Fruit fly (Drosophila melanogaster) whole organism, embryonic: ENCODE results near the gene THADA.

Source experiments
- CG10321 ChIP-seq: fragments of 200-800 bp; sonication (Bioruptor generic); IDR thresholded peaks from 2 replicates; pipeline ENCODE4 v1.3.6; 2022; ENCODE audit warnings: missing biosample characterization, missing genetic modification characterization
- CG11456 ChIP-seq: fragments of 200-800 bp; sonication (Bioruptor generic); IDR thresholded peaks from 3 replicates; pipeline ENCODE4 v1.3.6; 2022; ENCODE audit warnings: missing biosample characterization, missing genetic modification characterization
- CG13296 ChIP-seq: fragments of 200-800 bp; sonication (Bioruptor generic); optimal IDR thresholded peaks from 3 replicates; lab custom pipeline; 2018; ENCODE audit warnings: missing biosample characterization, mild to moderate bottlenecking, missing genetic modification characterization
- CG17361 ChIP-seq: fragments of 200-800 bp; sonication (Bioruptor generic); IDR thresholded peaks from 3 replicates; pipeline ENCODE4 v1.3.6; 2022; ENCODE audit warnings: missing biosample characterization, missing genetic modification characterization
- CG18476 ChIP-seq: fragments of 200-800 bp; sonication (Bioruptor generic); optimal IDR thresholded peaks from 2 replicates; lab custom pipeline; 2016; ENCODE audit warnings: missing biosample characterization, mild to moderate bottlenecking, missing genetic modification characterization
- CG2120 ChIP-seq: fragments of 200-800 bp; sonication (Bioruptor generic); optimal IDR thresholded peaks from 3 replicates; lab custom pipeline; 2016; ENCODE audit warnings: missing biosample characterization, missing genetic modification characterization
- CG30020 ChIP-seq: fragments of 200-800 bp; optimal IDR thresholded peaks from 2 replicates; lab custom pipeline; 2019; ENCODE audit warnings: missing biosample characterization, mild to moderate bottlenecking, missing genetic modification characterization, moderate library complexity
- CG32532 ChIP-seq: fragments of 200-800 bp; sonication (Bioruptor generic); IDR thresholded peaks from 2 replicates; pipeline ENCODE4 v1.3.6; 2022; ENCODE audit warnings: missing biosample characterization, missing genetic modification characterization
- CG32772 ChIP-seq: fragments of 200-800 bp; sonication (Bioruptor generic); IDR thresholded peaks from 2 replicates; pipeline ENCODE4 v1.3.6; 2022; ENCODE audit warnings: missing biosample characterization, missing genetic modification characterization
- CG34422 ChIP-seq: fragments of 200-800 bp; sonication (Bioruptor generic); IDR thresholded peaks from 3 replicates; pipeline ENCODE4 v1.3.6; 2022; ENCODE audit warnings: missing biosample characterization, missing genetic modification characterization
- CG4707 ChIP-seq: fragments of 200-800 bp; sonication (Bioruptor generic); optimal IDR thresholded peaks from 2 replicates; lab custom pipeline; 2018; ENCODE audit warnings: missing biosample characterization, mild to moderate bottlenecking, missing genetic modification characterization, moderate library complexity
- CG5245 ChIP-seq: fragments of 200-800 bp; sonication (Bioruptor generic); optimal IDR thresholded peaks from 3 replicates; lab custom pipeline; 2016; ENCODE audit warnings: missing biosample characterization, missing genetic modification characterization
- CG6175 ChIP-seq: fragments of 200-800 bp; sonication (Bioruptor generic); IDR thresholded peaks from 3 replicates; pipeline ENCODE4 v1.3.6; 2022; ENCODE audit warnings: missing biosample characterization, missing genetic modification characterization
- CG9727 ChIP-seq: fragments of 200-800 bp; sonication (Bioruptor generic); optimal IDR thresholded peaks from 3 replicates; lab custom pipeline; 2017; ENCODE audit warnings: missing biosample characterization, mild to moderate bottlenecking, missing genetic modification characterization
- Dip2 ChIP-seq: fragments of 200-800 bp; sonication (Bioruptor generic); IDR thresholded peaks from 2 replicates; pipeline ENCODE4 v1.3.6; 2022; ENCODE audit warnings: missing biosample characterization, missing genetic modification characterization
- Dp ChIP-seq: fragments of 200-800 bp; sonication (Bioruptor generic); optimal IDR thresholded peaks from 2 replicates; lab custom pipeline; 2018; ENCODE audit warnings: missing biosample characterization, mild to moderate bottlenecking, missing genetic modification characterization, moderate library complexity
- Dref ChIP-seq: fragments of 200-800 bp; sonication (Bioruptor generic); IDR thresholded peaks from 2 replicates; pipeline ENCODE4 v1.3.6; 2022; ENCODE audit warnings: missing biosample characterization, missing genetic modification characterization
- Gsc ChIP-seq: fragments of 200-800 bp; sonication (Bioruptor generic); IDR thresholded peaks from 2 replicates; pipeline ENCODE4 v1.3.6; 2022; ENCODE audit warnings: missing biosample characterization, missing genetic modification characterization
- Hand ChIP-seq: fragments of 200-800 bp; sonication (Bioruptor generic); optimal IDR thresholded peaks from 2 replicates; lab custom pipeline; 2017; ENCODE audit warnings: mild to moderate bottlenecking, missing biosample characterization, missing genetic modification reagents, missing genetic modification characterization
- Nf-YC ChIP-seq: fragments of 200-800 bp; optimal IDR thresholded peaks from 3 replicates; lab custom pipeline; 2019; ENCODE audit warnings: missing biosample characterization, mild to moderate bottlenecking, missing genetic modification characterization, moderate library complexity
- Opbp ChIP-seq: fragments of 200-800 bp; sonication (Bioruptor generic); IDR thresholded peaks from 3 replicates; pipeline ENCODE4 v1.3.6; 2022; ENCODE audit warnings: missing biosample characterization, missing genetic modification characterization; ENCODE audit not compliant: partially characterized antibody
- Rfx ChIP-seq: fragments of 200-800 bp; sonication (Bioruptor generic); IDR thresholded peaks from 2 replicates; pipeline ENCODE4 v1.3.6; 2022; ENCODE audit warnings: missing biosample characterization, missing genetic modification characterization
- Trl ChIP-seq, 3 experiments: fragments of >200 bp in 2 of 3; fragments of 200-800 bp in 1 of 3; sonication (Bioruptor generic) in 1 of 3; optimal IDR thresholded peaks; 2 replicates in 1 of 3; 3 replicates in 2 of 3; lab custom pipeline; 2016 to 2017; ENCODE audit warnings: missing biosample characterization in 1 of 3, missing genetic modification characterization in 1 of 3
- YL-1 ChIP-seq: fragments of 200-800 bp; sonication (Bioruptor generic); optimal IDR thresholded peaks from 3 replicates; lab custom pipeline; 2017; ENCODE audit warnings: missing biosample characterization, mild to moderate bottlenecking, missing genetic modification characterization
- az2 ChIP-seq: fragments of 200-800 bp; sonication (Bioruptor generic); optimal IDR thresholded peaks from 3 replicates; lab custom pipeline; 2016; ENCODE audit warnings: missing biosample characterization, missing genetic modification characterization
- bbx ChIP-seq: fragments of 200-800 bp; sonication (Bioruptor generic); IDR thresholded peaks from 2 replicates; pipeline ENCODE4 v1.3.6; 2022; ENCODE audit warnings: missing biosample characterization, missing genetic modification characterization; ENCODE audit not compliant: partially characterized antibody
- bsh ChIP-seq, 2 experiments: fragments of 200-800 bp; sonication (Bioruptor generic); optimal IDR thresholded peaks; 2 replicates each; lab custom pipeline; 2017 to 2018; ENCODE audit warnings: mild to moderate bottlenecking in 2 of 2, missing biosample characterization in 2 of 2, missing genetic modification characterization in 2 of 2, moderate library complexity in 1 of 2
- gsb-n ChIP-seq: fragments of 200-800 bp; sonication (Bioruptor generic); optimal IDR thresholded peaks from 3 replicates; lab custom pipeline; 2018; ENCODE audit warnings: missing biosample characterization, mild to moderate bottlenecking, missing genetic modification characterization
- hbn ChIP-seq: fragments of 200-800 bp; sonication (Bioruptor generic); IDR thresholded peaks from 2 replicates; pipeline ENCODE4 v1.3.6; 2022; ENCODE audit warnings: missing biosample characterization, missing genetic modification characterization; ENCODE audit not compliant: partially characterized antibody
- hkb ChIP-seq, 2 experiments: fragments of 200-800 bp in 1 of 2; fragments of >200 bp in 1 of 2; sonication (Bioruptor generic) in 1 of 2; IDR thresholded peaks in 1 of 2; optimal IDR thresholded peaks in 1 of 2; 2 replicates each; pipeline versions ENCODE4 v1.3.6 to Lab custom; 2017 to 2022; ENCODE audit warnings: missing biosample characterization in 1 of 2, missing genetic modification characterization in 1 of 2
- inv ChIP-seq: fragments of 200-800 bp; sonication (Bioruptor generic); IDR thresholded peaks from 2 replicates; pipeline ENCODE4 v1.3.6; 2022; ENCODE audit warnings: missing biosample characterization, missing genetic modification characterization; ENCODE audit not compliant: partially characterized antibody
- jing ChIP-seq: fragments of 200-800 bp; sonication (Bioruptor generic); optimal IDR thresholded peaks from 2 replicates; lab custom pipeline; 2018; ENCODE audit warnings: missing biosample characterization, mild to moderate bottlenecking, missing genetic modification characterization
- kay ChIP-seq: fragments of 200-800 bp; sonication (Bioruptor generic); optimal IDR thresholded peaks from 2 replicates; lab custom pipeline; 2016; ENCODE audit warnings: missing biosample characterization, missing genetic modification characterization
- onecut ChIP-seq: fragments of 200-800 bp; sonication (Bioruptor generic); IDR thresholded peaks from 2 replicates; pipeline ENCODE4 v1.3.6; 2022; ENCODE audit warnings: missing biosample characterization, missing genetic modification characterization
- pan ChIP-seq, 4 experiments: fragments of >200 bp in 3 of 4; fragments of 200-800 bp in 1 of 4; sonication (Bioruptor generic) in 1 of 4; optimal IDR thresholded peaks in 3 of 4; IDR thresholded peaks in 1 of 4; 2 replicates each; pipeline versions ENCODE4 v1.3.6 to Lab custom; 2017 to 2022; ENCODE audit warnings: missing biosample characterization in 2 of 4, missing genetic modification characterization in 2 of 4, mixed read lengths in 1 of 4
- prd ChIP-seq, 3 experiments: fragments of >200 bp in 2 of 3; fragments of 200-800 bp in 1 of 3; sonication (Bioruptor generic) in 1 of 3; optimal IDR thresholded peaks in 2 of 3; IDR thresholded peaks in 1 of 3; 2 replicates in 2 of 3; 3 replicates in 1 of 3; pipeline versions ENCODE4 v1.3.6 to Lab custom; 2017 to 2022; ENCODE audit warnings: missing biosample characterization in 1 of 3, missing genetic modification characterization in 1 of 3
- sd ChIP-seq: fragments of 200-800 bp; sonication (Bioruptor generic); optimal IDR thresholded peaks from 3 replicates; lab custom pipeline; 2018; ENCODE audit warnings: missing biosample characterization, mild to moderate bottlenecking, missing genetic modification characterization, moderate library complexity
- seq ChIP-seq: fragments of 200-800 bp; sonication (Bioruptor generic); IDR thresholded peaks from 2 replicates; pipeline ENCODE4 v1.3.6; 2022; ENCODE audit warnings: missing biosample characterization, missing genetic modification characterization
- shn ChIP-seq: fragments of 200-800 bp; sonication (Bioruptor generic); optimal IDR thresholded peaks from 3 replicates; lab custom pipeline; 2016; ENCODE audit warnings: missing biosample characterization, missing genetic modification characterization
- sug ChIP-seq: fragments of 200-800 bp; optimal IDR thresholded peaks from 2 replicates; lab custom pipeline; 2019; ENCODE audit warnings: missing biosample characterization, mild to moderate bottlenecking, missing genetic modification characterization, moderate library complexity
- wor ChIP-seq: fragments of 200-800 bp; sonication (Bioruptor generic); IDR thresholded peaks from 2 replicates; pipeline ENCODE4 v1.3.6; 2022; ENCODE audit warnings: missing biosample characterization, missing genetic modification characterization
- zen2 ChIP-seq: fragments of 200-800 bp; sonication (Bioruptor generic); IDR thresholded peaks from 3 replicates; pipeline ENCODE4 v1.3.6; 2022; ENCODE audit warnings: missing biosample characterization, missing genetic modification characterization; ENCODE audit not compliant: partially characterized antibody

Gene THADA

DNA sequence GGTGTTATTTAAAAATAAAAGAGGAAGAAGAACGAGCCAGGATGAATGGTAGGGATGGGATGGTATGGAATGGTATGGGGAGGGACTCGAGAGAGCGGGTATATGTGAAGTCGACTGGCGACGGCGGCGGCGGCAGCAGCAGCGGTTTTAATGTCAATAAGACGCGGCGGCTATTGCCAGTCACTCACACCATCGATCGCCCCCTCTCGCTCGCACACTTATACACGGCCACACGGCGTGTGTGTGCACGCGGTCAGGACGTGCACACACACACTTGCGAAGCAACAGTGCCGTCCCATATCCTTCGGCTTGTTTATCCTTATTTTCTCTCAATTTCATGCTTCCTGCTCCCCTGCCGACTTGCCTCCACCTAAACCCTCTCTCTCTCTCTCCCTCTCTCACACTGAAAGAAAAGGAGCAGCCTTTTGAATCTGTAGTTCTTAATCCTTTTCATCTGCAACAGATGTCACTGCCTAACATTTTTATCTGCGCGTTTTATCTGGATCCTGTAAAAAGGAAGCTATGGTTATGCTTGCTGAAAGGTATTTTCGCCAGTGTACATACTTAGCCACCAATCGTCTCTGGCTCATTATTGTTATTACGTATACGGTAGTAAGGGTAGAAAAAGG lies 23.9 kb upstream of the THADA start (continued):
- TF ChIP-seq shn (GFP tag; lab: Kevin White, UChicago) (peak; percentile 86), hkb (optimal IDR thresholded peaks at IDR 0.05; lab: Kevin White, UChicago) (no peak), hkb (GFP tag; IDR thresholded peaks at IDR 0.05; lab: Robert Waterston, UW) (peak; percentile 75; the same call in 1 of the 2 replicates), sd (tag; lab: Kevin White, UChicago) (peak; percentile 89), Gsc (GFP tag; lab: Robert Waterston, UW) (no peak; the same call in 1 of the 2 replicates), CG13296 (GFP tag; lab: Kevin White, UChicago) (peak; percentile 67), Dref (no peak), CG10321 (peak; percentile 51; the same call in 1 of the 2 replicates), CG5245 (GFP tag; lab: Kevin White, UChicago) (peak; percentile 63), Opbp (GFP tag; lab: Robert Waterston, UW) (no peak), kay (GFP tag; lab: Kevin White, UChicago) (peak; percentile 35), CG30020 (tag; lab: Kevin White, UChicago) (peak; percentile 9), Dip2 (GFP tag; lab: Robert Waterston, UW) (no peak), az2 (GFP tag; lab: Kevin White, UChicago) (peak; percentile 85), CG18476 (GFP tag; lab: Kevin White, UChicago) (peak; percentile 63), prd (optimal IDR thresholded peaks at IDR 0.05; lab: Kevin White, UChicago) (no peak), prd (GFP tag; IDR thresholded peaks at IDR 0.05; lab: Robert Waterston, UW) (peak; percentile 94), Trl (optimal IDR thresholded peaks at IDR 0.05; lab: Kevin White, UChicago) (peak; percentile 45 to 54), Trl (GFP tag; optimal IDR thresholded peaks at IDR 0.05; lab: Kevin White, UChicago) (peak; percentile 91)
- TF ChIP-seq, all 482 proteins: peak for 401

DNA sequence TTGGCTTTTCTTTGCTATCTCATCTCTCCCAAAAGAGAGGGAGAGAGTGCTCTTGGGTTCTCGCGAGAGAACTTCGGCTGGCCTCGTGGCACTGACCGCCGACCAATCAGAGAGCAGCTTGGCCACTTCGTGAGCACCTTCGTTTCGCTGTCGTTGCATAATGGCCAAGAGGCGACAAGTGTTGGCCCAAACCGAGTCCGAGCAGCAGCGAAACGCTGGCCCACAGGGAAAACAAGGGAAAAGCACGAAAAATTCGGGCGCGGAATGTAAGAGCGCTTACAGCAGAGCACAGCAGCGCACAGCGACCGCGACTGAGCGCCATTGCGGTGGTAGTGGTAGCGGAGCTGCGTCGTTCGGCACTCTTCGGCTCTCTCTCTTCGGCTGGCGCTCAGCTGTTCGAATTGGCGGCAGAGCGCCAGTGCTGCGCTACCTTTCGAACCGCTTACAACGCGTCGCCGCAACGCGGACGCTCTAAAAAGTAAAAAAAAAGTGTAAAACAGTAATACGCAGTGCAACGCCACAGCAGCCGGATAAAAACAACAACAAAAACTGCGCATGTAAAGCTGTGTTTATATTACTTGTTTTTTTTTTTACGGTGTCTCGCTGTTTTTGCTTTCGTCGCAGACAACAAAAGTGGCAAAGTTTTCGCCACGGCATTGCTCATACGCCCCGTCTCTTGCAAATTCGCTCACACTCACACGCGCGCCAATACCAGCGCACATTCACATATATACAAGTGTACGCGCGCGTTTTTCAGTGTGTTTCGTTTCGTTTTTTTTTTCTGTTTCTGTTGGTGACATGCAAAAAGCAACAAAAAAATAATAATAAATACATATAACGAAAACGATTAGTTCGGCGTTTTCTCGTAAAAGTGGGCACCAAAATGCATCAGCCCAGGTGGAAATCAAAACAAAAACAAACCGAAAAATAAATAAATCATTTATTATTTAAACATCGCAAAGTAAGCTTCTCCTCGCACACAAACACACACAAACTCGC lies 21.9 kb upstream of the THADA start:
- TF ChIP-seq bsh (GFP tag; optimal IDR thresholded peaks at IDR 0.05; lab: Kevin White, UChicago) (peak in 1 of 2 experiments; percentile 56), CG32532 (GFP tag; lab: Robert Waterston, UW) (peak; percentile 46; the same call in 1 of the 2 replicates), inv (GFP tag; lab: Robert Waterston, UW) (peak; percentile 12; the same call in 1 of the 2 replicates), CG17361 (GFP tag; lab: Robert Waterston, UW) (0 out of 3 replicates have a peak, but pooled peaks have one; percentile 17), CG4707 (GFP tag; lab: Kevin White, UChicago) (peak; percentile 69), CG34422 (0 out of 3 replicates have a peak, but pooled peaks have one; percentile 18), sug (tag; lab: Kevin White, UChicago) (peak; percentile 9), CG2120 (GFP tag; lab: Kevin White, UChicago) (peak; percentile 15), jing (peak; percentile 57), wor (no peak), seq (GFP tag; lab: Robert Waterston, UW) (peak; percentile 42; the same call in 1 of the 2 replicates), zen2 (GFP tag; lab: Robert Waterston, UW) (peak; percentile 47; the same call in 1 of the 3 replicates), CG32772 (GFP tag; lab: Robert Waterston, UW) (peak; percentile 60), Nf-YC (peak; percentile 98), Hand (GFP tag; lab: Kevin White, UChicago) (peak; percentile 27), pan (optimal IDR thresholded peaks at IDR 0.05; lab: Kevin White, UChicago) (no peak), pan (GFP tag; optimal IDR thresholded peaks at IDR 0.05 in 1 of 2, IDR thresholded peaks at IDR 0.05 in 1 of 2) (peak in 1 of 2 experiments; percentile 17), Trl (optimal IDR thresholded peaks at IDR 0.05; lab: Kevin White, UChicago) (peak; percentile 84 to 89), Trl (GFP tag; optimal IDR thresholded peaks at IDR 0.05; lab: Kevin White, UChicago) (peak; percentile 25), CG6175 (GFP tag; lab: Robert Waterston, UW) (peak; percentile 57; the same call in 1 of the 3 replicates), Dp (GFP tag; lab: Kevin White, UChicago) (no peak), CG9727 (GFP tag; lab: Kevin White, UChicago) (peak; percentile 29), Rfx (GFP tag; lab: Robert Waterston, UW) (peak; percentile 36; the same call in 1 of the 2 replicates), hbn (GFP tag; lab: Robert Waterston, UW) (peak; percentile 55), onecut (GFP tag; lab: Robert Waterston, UW) (0 out of 2 replicates have a peak, but pooled peaks have one; percentile 24), CG11456 (GFP tag; lab: Robert Waterston, UW) (0 out of 3 replicates have a peak, but pooled peaks have one; percentile 22), gsb-n (peak; percentile 33), YL-1 (GFP tag; lab: Kevin White, UChicago) (peak; percentile 14), bbx (GFP tag; lab: Robert Waterston, UW) (peak; percentile 46; the same call in 1 of the 2 replicates)
